Worm (Caenorhabditis elegans) whole organism, young adult: ENCODE results near the gene F44G4.7.

Source experiments
- B0019.2 ChIP-seq: fragments of 200-800 bp; sonication (Bioruptor generic); conservative IDR thresholded peaks from 2 replicates; pipeline ENCODE4 v1.3.6; 2022; ENCODE audit warnings: missing genetic modification reagents, missing genetic modification characterization, missing compliant biosample characterization
- B0035.1 ChIP-seq: sonication (generic microtip); optimal IDR thresholded peaks from 2 replicates; lab custom pipeline; 2016; ENCODE audit warnings: missing genetic modification characterization, mild to moderate bottlenecking, missing compliant biosample characterization, missing genotype, missing genetic modification reagents
- B0261.1 ChIP-seq: sonication (generic microtip); optimal IDR thresholded peaks from 2 replicates; lab custom pipeline; 2016; ENCODE audit warnings: mild to moderate bottlenecking, missing genetic modification characterization, moderate library complexity, missing compliant biosample characterization
- C06A6.2 ChIP-seq: fragments of 200-800 bp; sonication (Bioruptor generic); conservative IDR thresholded peaks from 2 replicates; pipeline ENCODE4 v1.3.6; 2022; ENCODE audit warnings: missing genetic modification characterization, missing compliant biosample characterization
- D2030.7 ChIP-seq: fragments of 200-800 bp; sonication (Bioruptor generic); IDR thresholded peaks from 2 replicates; pipeline ENCODE4 v1.3.6; 2022; ENCODE audit warnings: missing genetic modification reagents, missing genetic modification characterization, missing compliant biosample characterization
- Y53F4B.3 ChIP-seq: fragments of 200-800 bp; sonication (Bioruptor generic); IDR thresholded peaks from 2 replicates; pipeline ENCODE4 v1.3.6; 2022; ENCODE audit warnings: missing genetic modification reagents, missing genetic modification characterization, missing compliant biosample characterization
- Y53G8AR.9 ChIP-seq: fragments of 200-800 bp; sonication (Bioruptor generic); conservative IDR thresholded peaks from 2 replicates; pipeline ENCODE4 v1.3.6; 2022; ENCODE audit warnings: missing genetic modification reagents, missing genetic modification characterization, missing compliant biosample characterization
- athp-1 ChIP-seq: sonication (generic microtip); optimal IDR thresholded peaks from 2 replicates; lab custom pipeline; 2017; ENCODE audit warnings: mild to moderate bottlenecking, missing genetic modification characterization, missing compliant biosample characterization
- attf-3 ChIP-seq: fragments of 200-800 bp; sonication (Bioruptor generic); conservative IDR thresholded peaks from 2 replicates; pipeline ENCODE4 v1.3.6; 2022; ENCODE audit warnings: missing genetic modification reagents, missing genetic modification characterization, missing compliant biosample characterization
- bed-2 ChIP-seq: fragments of 200-800 bp; sonication (Bioruptor generic); IDR thresholded peaks from 2 replicates; pipeline ENCODE4 v1.3.6; 2022; ENCODE audit warnings: missing genetic modification reagents, missing genetic modification characterization, missing compliant biosample characterization
- ceh-100 ChIP-seq: fragments of 200-800 bp; sonication (Bioruptor generic); IDR thresholded peaks from 2 replicates; pipeline ENCODE4 v1.3.6; 2022; ENCODE audit warnings: missing genetic modification reagents, missing genetic modification characterization, missing compliant biosample characterization
- ceh-27 ChIP-seq: fragments of 200-800 bp; sonication (Bioruptor generic); optimal IDR thresholded peaks from 2 replicates; lab custom pipeline; 2018; ENCODE audit warnings: mild to moderate bottlenecking, missing genetic modification characterization, moderate library complexity, missing compliant biosample characterization
- dox-1 ChIP-seq: fragments of 200-800 bp; sonication (Bioruptor generic); IDR thresholded peaks from 2 replicates; pipeline ENCODE4 v1.3.6; 2022; ENCODE audit warnings: missing genetic modification reagents, missing genetic modification characterization, missing compliant biosample characterization
- dpl-1 ChIP-seq: fragments of 150-350 bp; optimal IDR thresholded peaks from 2 replicates; lab custom pipeline; 2014; ENCODE audit warnings: missing biosample characterization, missing genetic modification reagents, missing genetic modification characterization
- egrh-3 ChIP-seq: fragments of 200-800 bp; sonication (Bioruptor generic); IDR thresholded peaks from 2 replicates; pipeline ENCODE4 v1.3.6; 2022; ENCODE audit warnings: missing genetic modification reagents, missing genetic modification characterization, missing compliant biosample characterization
- ets-4 ChIP-seq: fragments of 200-800 bp; sonication (Bioruptor generic); optimal IDR thresholded peaks from 2 replicates; lab custom pipeline; 2018; ENCODE audit warnings: mild to moderate bottlenecking, missing genetic modification characterization, missing compliant biosample characterization
- hlh-12 ChIP-seq: sonication (generic microtip); optimal IDR thresholded peaks from 2 replicates; lab custom pipeline; 2016; ENCODE audit warnings: missing genetic modification characterization, missing compliant biosample characterization
- hmg-20 ChIP-seq: fragments of 200-800 bp; sonication (Bioruptor generic); IDR thresholded peaks from 2 replicates; pipeline ENCODE4 v1.3.6; 2022; ENCODE audit warnings: missing genetic modification reagents, missing genetic modification characterization, missing compliant biosample characterization
- let-526 ChIP-seq: fragments of 200-800 bp; sonication (Bioruptor generic); IDR thresholded peaks from 2 replicates; pipeline ENCODE4 v1.3.6; 2022; ENCODE audit warnings: missing genetic modification reagents, missing genetic modification characterization, missing compliant biosample characterization
- lin-35 ChIP-seq, 3 experiments: fragments of 150-350 bp in 2 of 3; sonication (generic microtip) in 1 of 3; optimal IDR thresholded peaks; 2 replicates each; lab custom pipeline; 2014 to 2018; ENCODE audit warnings: missing biosample characterization in 3 of 3, missing genetic modification characterization in 3 of 3, missing genetic modification reagents in 3 of 3
- lsl-1 ChIP-seq: fragments of 200-800 bp; sonication (Bioruptor generic); optimal IDR thresholded peaks from 2 replicates; lab custom pipeline; 2018; ENCODE audit warnings: mild to moderate bottlenecking, missing genetic modification characterization, moderate library complexity, missing compliant biosample characterization
- lsy-27 ChIP-seq: sonication (generic microtip); optimal IDR thresholded peaks from 2 replicates; lab custom pipeline; 2017; ENCODE audit warnings: missing genetic modification characterization, mild to moderate bottlenecking, missing compliant biosample characterization, antibody characterized with exemption, missing genotype, borderline replicate concordance; ENCODE audit not compliant: insufficient read depth
- mcd-1 ChIP-seq: fragments of 200-800 bp; sonication (Bioruptor generic); IDR thresholded peaks from 2 replicates; pipeline ENCODE4 v1.3.6; 2022; ENCODE audit warnings: missing genetic modification reagents, missing genetic modification characterization, missing compliant biosample characterization
- nhr-120 ChIP-seq: fragments of 200-800 bp; sonication (Bioruptor generic); IDR thresholded peaks from 2 replicates; pipeline ENCODE4 v1.3.6; 2022; ENCODE audit warnings: missing genetic modification characterization, missing compliant biosample characterization
- nhr-90 ChIP-seq: sonication (generic microtip); optimal IDR thresholded peaks from 2 replicates; lab custom pipeline; 2016; ENCODE audit warnings: missing genotype, mild to moderate bottlenecking, missing genetic modification characterization, missing compliant biosample characterization
- pha-4 ChIP-seq: fragments of 150-350 bp; sonication (generic microtip); optimal IDR thresholded peaks from 2 replicates; lab custom pipeline; 2014; ENCODE audit warnings: missing biosample characterization, missing genetic modification reagents, missing genetic modification characterization
- rpc-1 ChIP-seq, 2 experiments: fragments of 150-350 bp in 1 of 2; sonication (generic microtip) in 1 of 2; optimal IDR thresholded peaks; 2 replicates each; lab custom pipeline; 2014 to 2018; ENCODE audit warnings: missing biosample characterization in 1 of 2, missing genetic modification characterization in 1 of 2, missing genetic modification reagents in 1 of 2, missing genotype in 1 of 2
- snpc-3.4 ChIP-seq: sonication (generic microtip); optimal IDR thresholded peaks from 2 replicates; lab custom pipeline; 2017; ENCODE audit warnings: missing genetic modification characterization, mild to moderate bottlenecking, missing compliant biosample characterization, antibody characterized with exemption, moderate library complexity, missing genotype, missing genetic modification reagents
- tbp1 ChIP-seq: fragments of 200-800 bp; sonication (Bioruptor generic); optimal IDR thresholded peaks from 2 replicates; lab custom pipeline; 2018; ENCODE audit warnings: mild to moderate bottlenecking, missing genetic modification characterization, missing compliant biosample characterization
- zfh-2 ChIP-seq: fragments of 200-800 bp; sonication (Bioruptor generic); conservative IDR thresholded peaks from 2 replicates; pipeline ENCODE4 v1.3.6; 2022; ENCODE audit warnings: missing genetic modification reagents, missing genetic modification characterization, missing compliant biosample characterization
- zim-3 ChIP-seq: sonication (generic microtip); optimal IDR thresholded peaks from 2 replicates; lab custom pipeline; 2017; ENCODE audit warnings: mild to moderate bottlenecking, missing genetic modification characterization, moderate library complexity, missing compliant biosample characterization
- ztf-22 ChIP-seq: fragments of 200-800 bp; sonication (Bioruptor generic); optimal IDR thresholded peaks from 2 replicates; lab custom pipeline; 2018; ENCODE audit warnings: mild to moderate bottlenecking, missing genetic modification characterization, moderate library complexity, missing compliant biosample characterization
- ztf-28 ChIP-seq: fragments of 200-800 bp; sonication (Bioruptor generic); IDR thresholded peaks from 2 replicates; pipeline ENCODE4 v1.3.6; 2022; ENCODE audit warnings: missing genetic modification reagents, missing genetic modification characterization, missing compliant biosample characterization

Gene F44G4.7

DNA sequence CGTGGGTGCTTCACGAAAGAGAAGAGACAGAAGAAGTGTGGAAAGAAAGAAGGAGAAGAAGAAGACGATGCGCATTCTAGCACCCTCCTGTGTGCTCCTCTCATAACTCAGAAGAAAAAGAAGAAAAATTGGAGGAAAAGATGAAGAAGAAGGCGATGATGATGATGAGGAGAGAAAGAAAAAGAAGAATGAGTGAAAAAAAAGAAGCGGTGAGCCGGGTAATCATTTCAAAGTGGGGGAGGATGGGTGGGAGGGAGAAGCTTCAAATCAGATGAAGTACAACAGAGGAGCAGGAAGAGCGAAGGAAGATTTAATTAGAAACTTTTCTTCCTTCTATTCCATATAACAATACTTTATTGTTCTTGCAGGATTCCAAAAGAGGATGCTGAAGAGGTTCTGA is 5.7 kb upstream of the F44G4.7 start:
- no peak for TF ChIP-seq B0261.1
- TF ChIP-seq zfh-2 (GFP tag; lab: Robert Waterston, UW): 0 out of 2 replicates have a peak, but pooled peaks have one; percentile 22
- TF ChIP-seq, all 124 proteins: peak for 1

- TF ChIP-seq rpc-1 (optimal IDR thresholded peaks at IDR 0.05; lab: Kevin White, UChicago) (no peak), rpc-1 (tag; optimal IDR thresholded peaks at IDR 0.05; lab: Kevin White, UChicago) (no peak), nhr-120 (GFP tag; lab: Robert Waterston, UW) (no peak), athp-1 (no peak), B0035.1 (tag; lab: Kevin White, UChicago) (no peak), B0019.2 (GFP tag; lab: Robert Waterston, UW) (no peak), zim-3 (tag; lab: Kevin White, UChicago) (no peak), lsy-27 (tag; lab: Kevin White, UChicago) (no peak), tbp1 (no peak), lin-35 (GFP tag; optimal IDR thresholded peaks at IDR 0.05; lab: Kevin White, UChicago) (no peak), ztf-28 (GFP tag; lab: Robert Waterston, UW) (no peak), nhr-90 (tag; lab: Kevin White, UChicago) (no peak), Y53F4B.3 (GFP tag; lab: Robert Waterston, UW) (no peak), lsl-1 (GFP tag; lab: Kevin White, UChicago) (no peak), ztf-22 (GFP tag; lab: Kevin White, UChicago) (no peak), C06A6.2 (GFP tag; lab: Robert Waterston, UW) (no peak), ceh-27 (GFP tag; lab: Kevin White, UChicago) (no peak)
These were observed 5.2 kb upstream of the F44G4.7 start for ce11 chrII:9009976-9010702.

- TF ChIP-seq mcd-1 (GFP tag; lab: Robert Waterston, UW) (0 out of 2 replicates have a peak, but pooled peaks have one; percentile 17), hlh-12 (tag; lab: Kevin White, UChicago) (no peak), snpc-3.4 (tag; lab: Kevin White, UChicago) (no peak), hmg-20 (GFP tag; lab: Robert Waterston, UW) (no peak), dox-1 (no peak), zfh-2 (GFP tag; lab: Robert Waterston, UW) (peak; percentile 84), egrh-3 (GFP tag; lab: Robert Waterston, UW) (peak; percentile 58; the same call in 1 of the 2 replicates), pha-4 (tag; lab: Kevin White, UChicago) (no peak)
These were observed 2.8 kb upstream of the F44G4.7 start for ce11 chrII:9007741-9008140.

ce11 chrII:9001743-9002222 is 3.2 kb downstream of the F44G4.7 start, which contains the start of gene F44G4.6:
TSS of gene F44G4.6 (minus strand) at chrII:9001793.
- TF ChIP-seq tbp1 (no peak), D2030.7 (GFP tag; lab: Robert Waterston, UW) (no peak), ets-4 (no peak), ceh-100 (GFP tag; lab: Robert Waterston, UW) (no peak), let-526 (no peak)

DNA sequence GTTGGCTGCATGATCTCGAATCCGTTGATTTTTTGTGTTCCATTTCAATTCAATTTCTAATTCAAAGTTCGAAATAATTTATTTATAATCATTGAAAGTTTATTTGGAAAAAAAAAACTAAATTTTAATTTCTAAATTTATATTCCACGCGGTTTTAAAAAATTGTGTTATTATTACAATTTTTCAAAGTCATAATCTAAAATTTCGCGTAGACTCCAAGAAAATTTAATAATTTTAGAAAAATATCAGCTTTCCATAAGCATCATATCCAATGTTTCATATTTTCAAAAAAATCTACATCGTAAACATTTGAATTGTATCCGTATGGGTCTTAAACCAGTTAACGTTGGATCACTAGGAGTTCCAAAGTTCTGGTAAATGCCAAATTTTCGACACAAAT is 4.6 kb downstream of the F44G4.7 start, which contains the start of gene F44G4.5:
Gene F44G4.5 (minus strand): TSS at position 101 of the 400 bp plus-strand sequence.
- no peak for TF ChIP-seq attf-3 (GFP tag; lab: Robert Waterston, UW)
- no peak for TF ChIP-seq Y53G8AR.9 (GFP tag; lab: Robert Waterston, UW)
- no peak for TF ChIP-seq bed-2
- no peak for TF ChIP-seq dpl-1 (GFP tag; lab: Kevin White, UChicago)
